Fruit fly (Drosophila melanogaster) whole organism, embryonic: Measurements from ENCODE around the gene CG33127.

Experiments
- Awh ChIP-seq: fragments of 200-800 bp; sonication (Bioruptor generic); IDR thresholded peaks from 2 replicates; pipeline ENCODE4, ENCODE4 v1.3.6; 2022; ENCODE audit warnings: missing biosample characterization, missing genetic modification characterization
- CG10321 ChIP-seq: fragments of 200-800 bp; sonication (Bioruptor generic); IDR thresholded peaks from 2 replicates; pipeline ENCODE4 v1.3.6; 2022; ENCODE audit warnings: missing biosample characterization, missing genetic modification characterization
- CG12391 ChIP-seq: fragments of 200-800 bp; sonication (Bioruptor generic); optimal IDR thresholded peaks from 3 replicates; lab custom pipeline; 2018; ENCODE audit warnings: missing biosample characterization, mild to moderate bottlenecking, missing genetic modification characterization, moderate library complexity
- CG13287 ChIP-seq: fragments of 200-800 bp; sonication (Bioruptor generic); IDR thresholded peaks from 2 replicates; pipeline ENCODE4 v1.3.6; 2022; ENCODE audit warnings: missing biosample characterization, missing genetic modification characterization; ENCODE audit not compliant: partially characterized antibody
- CG13894 ChIP-seq: fragments of 200-800 bp; sonication (Bioruptor generic); optimal IDR thresholded peaks from 3 replicates; lab custom pipeline; 2018; ENCODE audit warnings: missing biosample characterization, mild to moderate bottlenecking, missing genetic modification characterization, moderate library complexity
- CG14441 ChIP-seq: fragments of 200-800 bp; sonication (Bioruptor generic); IDR thresholded peaks from 2 replicates; pipeline ENCODE4 v1.3.6; 2022; ENCODE audit warnings: missing biosample characterization, missing genetic modification characterization
- CG15696 ChIP-seq: fragments of 200-800 bp; sonication (Bioruptor generic); optimal IDR thresholded peaks from 2 replicates; lab custom pipeline; 2019; ENCODE audit warnings: missing biosample characterization, mild to moderate bottlenecking, missing genetic modification characterization, moderate library complexity
- CG1603 ChIP-seq: fragments of 200-800 bp; sonication (Bioruptor generic); optimal IDR thresholded peaks from 2 replicates; lab custom pipeline; 2019; ENCODE audit warnings: missing biosample characterization, mild to moderate bottlenecking, missing genetic modification characterization, moderate library complexity
- CG31224 ChIP-seq: fragments of 200-800 bp; sonication (Bioruptor generic); IDR thresholded peaks from 2 replicates; pipeline ENCODE4 v1.3.6; 2022; ENCODE audit warnings: missing biosample characterization, missing genetic modification characterization
- CG32772 ChIP-seq: fragments of 200-800 bp; sonication (Bioruptor generic); IDR thresholded peaks from 2 replicates; pipeline ENCODE4 v1.3.6; 2022; ENCODE audit warnings: missing biosample characterization, missing genetic modification characterization
- CG3847 ChIP-seq: fragments of 200-800 bp; sonication (Bioruptor generic); IDR thresholded peaks from 2 replicates; pipeline ENCODE4 v1.3.6; 2022; ENCODE audit warnings: missing biosample characterization, missing genetic modification characterization
- CG43689 ChIP-seq: fragments of 200-800 bp; sonication (Bioruptor generic); IDR thresholded peaks from 2 replicates; pipeline ENCODE4 v1.3.6; 2022; ENCODE audit warnings: missing biosample characterization, missing genetic modification characterization
- CG4404 ChIP-seq: fragments of 200-800 bp; sonication (Bioruptor generic); IDR thresholded peaks from 2 replicates; pipeline ENCODE4 v1.3.6; 2022; ENCODE audit warnings: missing biosample characterization, missing genetic modification characterization
- CG5953 ChIP-seq: fragments of 200-800 bp; sonication (Bioruptor generic); IDR thresholded peaks from 2 replicates; pipeline ENCODE4 v1.3.6; 2022; ENCODE audit warnings: missing biosample characterization, missing genetic modification characterization
- CG7786 ChIP-seq: fragments of 200-800 bp; sonication (Bioruptor generic); optimal IDR thresholded peaks from 2 replicates; lab custom pipeline; 2016; ENCODE audit warnings: missing biosample characterization, missing genetic modification characterization
- CG7928 ChIP-seq: fragments of 200-800 bp; sonication (Bioruptor generic); optimal IDR thresholded peaks from 2 replicates; lab custom pipeline; 2017; ENCODE audit warnings: missing biosample characterization, mild to moderate bottlenecking, missing genetic modification characterization
- CG8089 ChIP-seq: fragments of 200-800 bp; sonication (Bioruptor generic); optimal IDR thresholded peaks from 3 replicates; lab custom pipeline; 2016; ENCODE audit warnings: missing biosample characterization, missing genetic modification characterization
- CG8944 ChIP-seq: fragments of 200-800 bp; sonication (Bioruptor generic); optimal IDR thresholded peaks from 3 replicates; lab custom pipeline; 2016; ENCODE audit warnings: missing biosample characterization, missing genetic modification characterization
- CHES-1-like ChIP-seq: fragments of 200-800 bp; sonication (Bioruptor generic); optimal IDR thresholded peaks from 2 replicates; lab custom pipeline; 2016; ENCODE audit warnings: missing biosample characterization, missing genetic modification characterization
- D19A ChIP-seq: fragments of 200-800 bp; optimal IDR thresholded peaks from 3 replicates; lab custom pipeline; 2019; ENCODE audit warnings: missing biosample characterization, mild to moderate bottlenecking, missing genetic modification characterization, moderate library complexity
- E2f2 ChIP-seq: fragments of 200-800 bp; sonication (Bioruptor generic); IDR thresholded peaks from 2 replicates; pipeline ENCODE4 v1.3.6; 2022; ENCODE audit warnings: missing biosample characterization, missing genetic modification characterization
- Fer2 ChIP-seq: fragments of 200-800 bp; sonication (Bioruptor generic); optimal IDR thresholded peaks from 2 replicates; lab custom pipeline; 2018; ENCODE audit warnings: missing biosample characterization, mild to moderate bottlenecking, missing genetic modification characterization, moderate library complexity
- H15 ChIP-seq: fragments of 200-800 bp; sonication (Bioruptor generic); IDR thresholded peaks from 3 replicates; pipeline ENCODE4 v1.3.6; 2022; ENCODE audit warnings: missing biosample characterization, missing genetic modification characterization
- Hand ChIP-seq: fragments of 200-800 bp; sonication (Bioruptor generic); optimal IDR thresholded peaks from 2 replicates; lab custom pipeline; 2017; ENCODE audit warnings: mild to moderate bottlenecking, missing biosample characterization, missing genetic modification reagents, missing genetic modification characterization
- Lim3 ChIP-seq: fragments of 200-800 bp; sonication (Bioruptor generic); IDR thresholded peaks from 2 replicates; pipeline ENCODE4 v1.3.6; 2022; ENCODE audit warnings: missing biosample characterization, missing genetic modification characterization
- NK7.1 ChIP-seq: fragments of 200-800 bp; sonication (Bioruptor generic); optimal IDR thresholded peaks from 3 replicates; lab custom pipeline; 2016; ENCODE audit warnings: missing biosample characterization, missing genetic modification characterization
- Opbp ChIP-seq: fragments of 200-800 bp; sonication (Bioruptor generic); IDR thresholded peaks from 3 replicates; pipeline ENCODE4 v1.3.6; 2022; ENCODE audit warnings: missing biosample characterization, missing genetic modification characterization; ENCODE audit not compliant: partially characterized antibody
- Side ChIP-seq: fragments of 200-800 bp; sonication (Bioruptor generic); optimal IDR thresholded peaks from 2 replicates; lab custom pipeline; 2016; ENCODE audit warnings: missing biosample characterization, missing genetic modification characterization
- Six4 ChIP-seq: fragments of 200-800 bp; sonication (Bioruptor generic); optimal IDR thresholded peaks from 2 replicates; lab custom pipeline; 2016; ENCODE audit warnings: missing biosample characterization, missing genetic modification characterization
- Tbp ChIP-seq: fragments of >200 bp; optimal IDR thresholded peaks from 2 replicates; lab custom pipeline; 2018; ENCODE audit warnings: missing biosample characterization, missing genetic modification characterization
- Trl ChIP-seq, 3 experiments: fragments of >200 bp in 2 of 3; fragments of 200-800 bp in 1 of 3; sonication (Bioruptor generic) in 1 of 3; optimal IDR thresholded peaks; 2 replicates in 1 of 3; 3 replicates in 2 of 3; lab custom pipeline; 2016 to 2017; ENCODE audit warnings: missing biosample characterization in 1 of 3, missing genetic modification characterization in 1 of 3
- Usf ChIP-seq: fragments of 200-800 bp; sonication (Bioruptor generic); optimal IDR thresholded peaks from 2 replicates; lab custom pipeline; 2017; ENCODE audit warnings: missing genotype, missing biosample characterization, missing genetic modification characterization
- Xbp1 ChIP-seq: fragments of 200-800 bp; sonication (Bioruptor generic); optimal IDR thresholded peaks from 3 replicates; lab custom pipeline; 2016; ENCODE audit warnings: missing biosample characterization, mild to moderate bottlenecking, missing genetic modification characterization
- az2 ChIP-seq: fragments of 200-800 bp; sonication (Bioruptor generic); optimal IDR thresholded peaks from 3 replicates; lab custom pipeline; 2016; ENCODE audit warnings: missing biosample characterization, missing genetic modification characterization
- chif ChIP-seq, 2 experiments: fragments of 200-800 bp; sonication (Bioruptor generic); optimal IDR thresholded peaks; 3 replicates each; lab custom pipeline; 2016; ENCODE audit warnings: missing biosample characterization in 2 of 2, missing genetic modification characterization in 2 of 2
- chm ChIP-seq: fragments of 200-800 bp; sonication (Bioruptor generic); IDR thresholded peaks from 2 replicates; pipeline ENCODE4 v1.3.6; 2022; ENCODE audit warnings: missing biosample characterization, missing genetic modification characterization
- lilli ChIP-seq: fragments of 200-800 bp; sonication (Bioruptor generic); optimal IDR thresholded peaks from 3 replicates; lab custom pipeline; 2016; ENCODE audit warnings: missing biosample characterization, missing genetic modification characterization
- mam ChIP-seq: fragments of 200-800 bp; sonication (Bioruptor generic); optimal IDR thresholded peaks from 3 replicates; lab custom pipeline; 2016; ENCODE audit warnings: missing biosample characterization, missing genetic modification characterization
- mld ChIP-seq: fragments of 200-800 bp; sonication (Bioruptor generic); IDR thresholded peaks from 3 replicates; pipeline ENCODE4 v1.3.6; 2022; ENCODE audit warnings: missing biosample characterization, missing genetic modification characterization; ENCODE audit not compliant: partially characterized antibody
- oc ChIP-seq: fragments of 200-800 bp; sonication (Bioruptor generic); optimal IDR thresholded peaks from 2 replicates; lab custom pipeline; 2018; ENCODE audit warnings: missing biosample characterization, mild to moderate bottlenecking, missing genetic modification characterization, moderate library complexity
- repo ChIP-seq: fragments of 200-800 bp; sonication (Bioruptor generic); optimal IDR thresholded peaks from 2 replicates; lab custom pipeline; 2016; ENCODE audit warnings: missing biosample characterization, missing genetic modification characterization
- run ChIP-seq: fragments of 200-800 bp; sonication (Bioruptor generic); optimal IDR thresholded peaks from 3 replicates; lab custom pipeline; 2018; ENCODE audit warnings: missing biosample characterization, mild to moderate bottlenecking, missing genetic modification characterization
- salm ChIP-seq: fragments of 200-800 bp; sonication (Bioruptor generic); optimal IDR thresholded peaks from 2 replicates; lab custom pipeline; 2018; ENCODE audit warnings: missing biosample characterization, mild to moderate bottlenecking, missing genetic modification characterization
- scrt ChIP-seq: fragments of 200-800 bp; sonication (Bioruptor generic); optimal IDR thresholded peaks from 2 replicates; lab custom pipeline; 2018; ENCODE audit warnings: missing biosample characterization, mild to moderate bottlenecking, missing genetic modification characterization, moderate library complexity
- sd ChIP-seq: fragments of 200-800 bp; sonication (Bioruptor generic); optimal IDR thresholded peaks from 3 replicates; lab custom pipeline; 2018; ENCODE audit warnings: missing biosample characterization, mild to moderate bottlenecking, missing genetic modification characterization, moderate library complexity
- so ChIP-seq: fragments of 200-800 bp; sonication (Bioruptor generic); IDR thresholded peaks from 3 replicates; pipeline ENCODE4 v1.3.6; 2022; ENCODE audit warnings: missing biosample characterization, missing genetic modification characterization
- sob ChIP-seq: fragments of 200-800 bp; sonication (Bioruptor generic); IDR thresholded peaks from 2 replicates; pipeline ENCODE4 v1.3.6; 2022; ENCODE audit warnings: missing biosample characterization, missing genetic modification characterization
- tin ChIP-seq: fragments of 200-800 bp; sonication (Bioruptor generic); optimal IDR thresholded peaks from 3 replicates; lab custom pipeline; 2016; ENCODE audit warnings: missing biosample characterization, missing genetic modification characterization
- vnd ChIP-seq: fragments of 200-800 bp; sonication (Bioruptor generic); IDR thresholded peaks from 3 replicates; pipeline ENCODE4 v1.3.6; 2022; ENCODE audit warnings: missing biosample characterization, missing genetic modification characterization; ENCODE audit not compliant: partially characterized antibody
- vvl ChIP-seq: fragments of 200-800 bp; sonication (Bioruptor generic); IDR thresholded peaks from 2 replicates; pipeline ENCODE4 v1.3.6; 2022; ENCODE audit warnings: missing biosample characterization, missing genetic modification characterization
- zen ChIP-seq: fragments of 200-800 bp; sonication (Bioruptor generic); optimal IDR thresholded peaks from 3 replicates; lab custom pipeline; 2018; ENCODE audit warnings: missing biosample characterization, mild to moderate bottlenecking, missing genetic modification characterization, moderate library complexity

CG33127 gene

dm6 chr2L:286421-286820, 35.5 kb upstream of the CG33127 start (continued):
- TF ChIP-seq CG12391 (tag; lab: Kevin White, UChicago) (peak; percentile 65), lilli (GFP tag; lab: Kevin White, UChicago) (peak; percentile 87), oc (tag; lab: Kevin White, UChicago) (peak; percentile 27), CG10321 (GFP tag; lab: Robert Waterston, UW) (peak; percentile 38; the same call in 1 of the 2 replicates), CG8944 (GFP tag; lab: Kevin White, UChicago) (peak; percentile 54), sob (GFP tag; lab: Robert Waterston, UW) (peak; percentile 83), CG1603 (tag; lab: Kevin White, UChicago) (peak; percentile 57), tin (GFP tag; lab: Kevin White, UChicago) (peak; percentile 61), run (peak; percentile 42), zen (no peak), Side (GFP tag; lab: Kevin White, UChicago) (peak; percentile 34), E2f2 (peak; percentile 39; the same call in 1 of the 2 replicates), CG14441 (GFP tag; lab: Robert Waterston, UW) (peak; percentile 77), CG13287 (GFP tag; lab: Robert Waterston, UW) (no peak), H15 (peak; percentile 62; the same call in 2 of the 3 replicates), CG15696 (peak; percentile 15), CG13894 (tag; lab: Kevin White, UChicago) (peak; percentile 65), CG3847 (GFP tag; lab: Robert Waterston, UW) (peak; percentile 79), Six4 (peak; percentile 14), sd (tag; lab: Kevin White, UChicago) (peak; percentile 35), CG7786 (GFP tag; lab: Kevin White, UChicago) (peak; percentile 78), NK7.1 (GFP tag; lab: Kevin White, UChicago) (no peak), chif (GFP tag; optimal IDR thresholded peaks at IDR 0.05; lab: Kevin White, UChicago) (peak; percentile 41 to 56), CG8089 (GFP tag; lab: Kevin White, UChicago) (peak; percentile 13), Opbp (GFP tag; lab: Robert Waterston, UW) (no peak), repo (GFP tag; lab: Kevin White, UChicago) (peak; percentile 22), Fer2 (tag; lab: Kevin White, UChicago) (peak; percentile 38), mam (peak; percentile 84), Hand (GFP tag; lab: Kevin White, UChicago) (peak; percentile 53), vvl (GFP tag; lab: Robert Waterston, UW) (peak; percentile 84), Trl (optimal IDR thresholded peaks at IDR 0.05; lab: Kevin White, UChicago) (no peak), Trl (GFP tag; optimal IDR thresholded peaks at IDR 0.05; lab: Kevin White, UChicago) (peak; percentile 72), vnd (GFP tag; lab: Robert Waterston, UW) (no peak), Usf (GFP tag; lab: Kevin White, UChicago) (peak; percentile 35), chm (GFP tag; lab: Robert Waterston, UW) (peak; percentile 86), Awh (GFP tag; lab: Robert Waterston, UW) (peak; percentile 53; the same call in 1 of the 2 replicates), salm (tag; lab: Kevin White, UChicago) (no peak), CG5953 (peak; percentile 55), Lim3 (GFP tag; lab: Robert Waterston, UW) (no peak), mld (no peak), Tbp (no peak), CG43689 (GFP tag; lab: Robert Waterston, UW) (no peak), CG31224 (GFP tag; lab: Robert Waterston, UW) (0 out of 2 replicates have a peak, but pooled peaks have one; percentile 44), CG7928 (GFP tag; lab: Kevin White, UChicago) (peak; percentile 31), Xbp1 (peak; percentile 75), CG32772 (GFP tag; lab: Robert Waterston, UW) (peak; percentile 24; the same call in 1 of the 2 replicates), CG4404 (GFP tag; lab: Robert Waterston, UW) (no peak), so (GFP tag; lab: Robert Waterston, UW) (peak; percentile 70; the same call in 2 of the 3 replicates), az2 (GFP tag; lab: Kevin White, UChicago) (peak; percentile 62), CHES-1-like (GFP tag; lab: Kevin White, UChicago) (peak; percentile 60), scrt (GFP tag; lab: Kevin White, UChicago) (peak; percentile 59), D19A (tag; lab: Kevin White, UChicago) (peak; percentile 5)
